Worm (Caenorhabditis elegans) whole organism, L4 larva: Measurements from ENCODE around the gene C39E9.8.

Experiments
- D1046.2 ChIP-seq: fragments of 200-800 bp; sonication (Bioruptor generic); IDR thresholded peaks from 2 replicates; pipeline ENCODE4 v1.3.6; 2022; ENCODE audit warnings: missing genetic modification characterization, missing compliant biosample characterization
- F44E2.7 ChIP-seq: fragments of 200-800 bp; sonication (Bioruptor generic); IDR thresholded peaks from 2 replicates; pipeline ENCODE4 v2.1.2; 2022; ENCODE audit warnings: missing genetic modification characterization, missing compliant biosample characterization
- F49E8.2 ChIP-seq: sonication (generic microtip); optimal IDR thresholded peaks from 2 replicates; lab custom pipeline; 2016; ENCODE audit warnings: missing compliant biosample characterization, mild to moderate bottlenecking, missing genetic modification characterization, borderline replicate concordance
- T26A8.4 ChIP-seq: fragments of 200-800 bp; sonication (Bioruptor generic); IDR thresholded peaks from 2 replicates; pipeline ENCODE4 v1.3.6; 2022; ENCODE audit warnings: missing genetic modification characterization, missing compliant biosample characterization
- Y75B8A.6 ChIP-seq: fragments of 200-800 bp; sonication (Bioruptor generic); IDR thresholded peaks from 2 replicates; pipeline ENCODE4 v1.3.6; 2022; ENCODE audit warnings: missing genetic modification reagents, missing genetic modification characterization, missing compliant biosample characterization
- ZK546.5 ChIP-seq, 2 experiments: sonication (generic microtip); optimal IDR thresholded peaks; 2 replicates each; lab custom pipeline; 2017; ENCODE audit warnings: missing biosample characterization in 2 of 2, missing genetic modification characterization in 2 of 2
- aha-1 ChIP-seq: fragments of 150-350 bp; peaks from one replicate; lab custom pipeline; 2014; ENCODE audit warnings: missing biosample characterization, missing genetic modification characterization
- ama-1 ChIP-seq: fragments of 150-350 bp; optimal IDR thresholded peaks from 2 replicates; lab custom pipeline; 2014; ENCODE audit warnings: inconsistent platforms, mixed read lengths
- arid-1 ChIP-seq: fragments of 200-800 bp; sonication (Bioruptor generic); conservative IDR thresholded peaks from 2 replicates; pipeline ENCODE4 v1.3.6; 2022; ENCODE audit warnings: missing genetic modification reagents, missing genetic modification characterization, missing compliant biosample characterization
- ceh-20 ChIP-seq: fragments of 200-800 bp; sonication (Bioruptor generic); IDR thresholded peaks from 2 replicates; pipeline ENCODE4 v1.3.6; 2022; ENCODE audit warnings: missing genetic modification reagents, missing genetic modification characterization, missing compliant biosample characterization
- ceh-44 ChIP-seq: fragments of 200-800 bp; sonication (Bioruptor generic); IDR thresholded peaks from 2 replicates; pipeline ENCODE4 v1.3.6; 2022; ENCODE audit warnings: missing genetic modification reagents, missing genetic modification characterization, missing compliant biosample characterization
- ceh-62 ChIP-seq: sonication (generic microtip); optimal IDR thresholded peaks from 2 replicates; lab custom pipeline; 2017; ENCODE audit warnings: missing biosample characterization, missing genetic modification characterization
- ces-1 ChIP-seq: fragments of 150-350 bp; sonication (generic microtip); optimal IDR thresholded peaks from 4 replicates; lab custom pipeline; 2014; ENCODE audit warnings: missing biosample characterization, missing genetic modification reagents, missing genetic modification characterization
- cey-2 ChIP-seq: sonication (generic microtip); optimal IDR thresholded peaks from 3 replicates; lab custom pipeline; 2017; ENCODE audit warnings: missing genetic modification characterization, mild to moderate bottlenecking, missing compliant biosample characterization, antibody characterized with exemption, borderline replicate concordance; ENCODE audit not compliant: insufficient read depth
- ctbp-1 ChIP-seq: fragments of 200-800 bp; sonication (Bioruptor generic); IDR thresholded peaks from 2 replicates; pipeline ENCODE4 v1.3.6; 2022; ENCODE audit warnings: missing genetic modification reagents, missing genetic modification characterization, missing compliant biosample characterization
- daf-16 ChIP-seq, 3 experiments: sonication (generic microtip); optimal IDR thresholded peaks; 2 replicates each; lab custom pipeline; 2016 to 2017; ENCODE audit warnings: missing genetic modification characterization in 3 of 3, missing genetic modification reagents in 3 of 3, mild to moderate bottlenecking in 2 of 3, missing compliant biosample characterization in 2 of 3, missing biosample characterization in 1 of 3, moderate library complexity in 1 of 3
- daf-19 ChIP-seq: fragments of 200-800 bp; sonication (Bioruptor generic); conservative IDR thresholded peaks from 2 replicates; pipeline ENCODE4 v1.3.6; 2022; ENCODE audit warnings: missing genetic modification characterization, missing compliant biosample characterization
- daf-8 ChIP-seq: fragments of 200-800 bp; sonication (Bioruptor generic); IDR thresholded peaks from 2 replicates; pipeline ENCODE4 v1.3.6; 2022; ENCODE audit warnings: missing genetic modification characterization, missing compliant biosample characterization
- dmd-6 ChIP-seq: fragments of 200-800 bp; sonication (Bioruptor generic); IDR thresholded peaks from 2 replicates; pipeline ENCODE4 v1.3.6; 2022; ENCODE audit warnings: missing genetic modification reagents, missing genetic modification characterization, missing compliant biosample characterization
- dmd-8 ChIP-seq: fragments of 200-800 bp; sonication (Bioruptor generic); IDR thresholded peaks from 2 replicates; pipeline ENCODE4 v1.3.6; 2022; ENCODE audit warnings: missing genetic modification characterization, missing compliant biosample characterization
- dmd-9 ChIP-seq: fragments of 200-800 bp; sonication (Bioruptor generic); IDR thresholded peaks from 2 replicates; pipeline ENCODE4 v1.3.6; 2022; ENCODE audit warnings: missing genetic modification reagents, missing genetic modification characterization, missing compliant biosample characterization
- dpl-1 ChIP-seq: fragments of 150-350 bp; optimal IDR thresholded peaks from 2 replicates; lab custom pipeline; 2014; ENCODE audit warnings: missing biosample characterization, missing genetic modification reagents, missing genetic modification characterization
- duxl-1 ChIP-seq: sonication (generic microtip); optimal IDR thresholded peaks from 2 replicates; lab custom pipeline; 2016; ENCODE audit warnings: mild to moderate bottlenecking, missing genetic modification characterization, moderate library complexity, missing compliant biosample characterization; ENCODE audit not compliant: poor library complexity
- egl-43 ChIP-seq: fragments of 200-800 bp; sonication (Bioruptor generic); IDR thresholded peaks from 2 replicates; pipeline ENCODE4 v1.3.6; 2022; ENCODE audit warnings: missing genetic modification reagents, missing genetic modification characterization, missing compliant biosample characterization
- fkh-10 ChIP-seq: fragments of 150-350 bp; optimal IDR thresholded peaks from 2 replicates; lab custom pipeline; 2014; ENCODE audit warnings: missing biosample characterization, missing genetic modification reagents, missing genetic modification characterization
- fos-1 ChIP-seq: fragments of 150-350 bp; optimal IDR thresholded peaks from 2 replicates; lab custom pipeline; 2014; ENCODE audit warnings: missing biosample characterization, missing genetic modification characterization
- jun-1 ChIP-seq: fragments of 150-350 bp; optimal IDR thresholded peaks from 2 replicates; lab custom pipeline; 2014; ENCODE audit warnings: missing biosample characterization, missing genetic modification reagents, missing genetic modification characterization
- lin-39 ChIP-seq: fragments of 150-350 bp; optimal IDR thresholded peaks from 2 replicates; lab custom pipeline; 2014; ENCODE audit warnings: missing biosample characterization, missing genetic modification reagents, missing genetic modification characterization
- mxl-2 ChIP-seq: fragments of 200-800 bp; sonication (Bioruptor generic); conservative IDR thresholded peaks from 2 replicates; pipeline ENCODE4 v1.3.6; 2022; ENCODE audit warnings: missing genetic modification reagents, missing genetic modification characterization, missing compliant biosample characterization
- mxl-3 ChIP-seq: fragments of 200-800 bp; sonication (Bioruptor generic); optimal IDR thresholded peaks from 2 replicates; lab custom pipeline; 2018; ENCODE audit warnings: mild to moderate bottlenecking, missing genetic modification characterization, missing compliant biosample characterization
- nhr-11 ChIP-seq: fragments of 150-350 bp; optimal IDR thresholded peaks from 2 replicates; lab custom pipeline; 2014; ENCODE audit warnings: missing biosample characterization, missing genetic modification characterization
- nhr-111 ChIP-seq: fragments of 200-800 bp; sonication (Bioruptor generic); optimal IDR thresholded peaks from 2 replicates; lab custom pipeline; 2018; ENCODE audit warnings: mild to moderate bottlenecking, missing genetic modification characterization, missing compliant biosample characterization
- nhr-28 ChIP-seq: fragments of 150-350 bp; optimal IDR thresholded peaks from 2 replicates; lab custom pipeline; 2014; ENCODE audit warnings: missing biosample characterization, missing genetic modification characterization
- nhr-48 ChIP-seq: sonication (generic microtip); optimal IDR thresholded peaks from 2 replicates; lab custom pipeline; 2016; ENCODE audit warnings: mild to moderate bottlenecking, missing genetic modification characterization, missing compliant biosample characterization
- pha-4 ChIP-seq, 2 experiments: fragments of 150-350 bp in 1 of 2; fragments of 200-800 bp in 1 of 2; sonication (Bioruptor generic) in 1 of 2; IDR thresholded peaks in 1 of 2; optimal IDR thresholded peaks in 1 of 2; 2 replicates each; pipeline versions ENCODE4 v1.3.6 to Lab custom; 2014 to 2022; ENCODE audit warnings: missing genetic modification characterization in 2 of 2, missing genetic modification reagents in 2 of 2, missing biosample characterization in 1 of 2, missing compliant biosample characterization in 1 of 2
- pqm-1 ChIP-seq: sonication (generic microtip); optimal IDR thresholded peaks from 2 replicates; lab custom pipeline; 2017; ENCODE audit warnings: missing biosample characterization, missing genetic modification characterization
- snpc-4 ChIP-seq: fragments of 150-350 bp; optimal IDR thresholded peaks from 2 replicates; lab custom pipeline; 2014; ENCODE audit warnings: missing biosample characterization, missing genetic modification characterization
- spr-3 ChIP-seq: fragments of 200-800 bp; sonication (Bioruptor generic); optimal IDR thresholded peaks from 2 replicates; lab custom pipeline; 2018; ENCODE audit warnings: mild to moderate bottlenecking, missing genetic modification characterization, missing compliant biosample characterization
- unc-130 ChIP-seq: sonication (generic microtip); optimal IDR thresholded peaks from 2 replicates; lab custom pipeline; 2016; ENCODE audit warnings: missing genetic modification reagents, missing genetic modification characterization, missing compliant biosample characterization
- unc-39 ChIP-seq: sonication (generic microtip); optimal IDR thresholded peaks from 2 replicates; lab custom pipeline; 2017; ENCODE audit warnings: missing biosample characterization, missing genetic modification characterization
- unc-62 ChIP-seq, 3 experiments: fragments of 150-350 bp in 1 of 3; sonication (generic microtip); optimal IDR thresholded peaks in 2 of 3; peaks in 1 of 3; 1 replicate in 1 of 3; 2 replicates in 2 of 3; lab custom pipeline; 2014 to 2017; ENCODE audit warnings: missing biosample characterization in 3 of 3, missing genetic modification characterization in 3 of 3, missing genetic modification reagents in 3 of 3, missing genotype in 1 of 3
- vab-7 ChIP-seq: fragments of 200-800 bp; sonication (Bioruptor generic); IDR thresholded peaks from 2 replicates; pipeline ENCODE4 v1.3.6; 2022; ENCODE audit warnings: missing genetic modification reagents, missing genetic modification characterization, missing compliant biosample characterization
- zfp-2 ChIP-seq: sonication (generic microtip); optimal IDR thresholded peaks from 2 replicates; lab custom pipeline; 2016; ENCODE audit warnings: mild to moderate bottlenecking, missing genetic modification characterization, missing compliant biosample characterization
- zfp-3 ChIP-seq: fragments of 200-800 bp; sonication (Bioruptor generic); conservative IDR thresholded peaks from 2 replicates; pipeline ENCODE4 v1.3.6; 2022; ENCODE audit warnings: missing genetic modification reagents, missing genetic modification characterization, missing compliant biosample characterization
- zip-2 ChIP-seq: fragments of 150-350 bp; optimal IDR thresholded peaks from 2 replicates; lab custom pipeline; 2014; ENCODE audit warnings: missing biosample characterization, missing genetic modification characterization

Gene C39E9.8

ce11 chrIV:13082106-13082505, 2.9 kb downstream of the C39E9.8 start:
- TF ChIP-seq egl-43 (GFP tag; lab: Robert Waterston, UW) (0 out of 2 replicates have a peak, but pooled peaks have one; percentile 40), ceh-62 (tag; lab: Kevin White, UChicago) (no peak), unc-62 (GFP tag; optimal IDR thresholded peaks at IDR 0.05 in 1 of 2; lab: Kevin White, UChicago) (peak in 1 of 2 experiments; percentile 98), unc-62 (tag; optimal IDR thresholded peaks at IDR 0.05; lab: Kevin White, UChicago) (no peak), ZK546.5 (tag; optimal IDR thresholded peaks at IDR 0.05; lab: Kevin White, UChicago) (no peak), unc-130 (no peak), lin-39 (tag; lab: Kevin White, UChicago) (no peak), arid-1 (GFP tag; lab: Robert Waterston, UW) (no peak), spr-3 (GFP tag; lab: Kevin White, UChicago) (no peak), ceh-20 (GFP tag; lab: Robert Waterston, UW) (0 out of 2 replicates have a peak, but pooled peaks have one; percentile 21), ama-1 (lab: Kevin White, UChicago) (peak; percentile 39), ces-1 (GFP tag; lab: Kevin White, UChicago) (no peak), D1046.2 (GFP tag; lab: Robert Waterston, UW) (0 out of 2 replicates have a peak, but pooled peaks have one; percentile 17), daf-16 (GFP tag; optimal IDR thresholded peaks at IDR 0.05; lab: Kevin White, UChicago) (no peak), daf-16 (tag; optimal IDR thresholded peaks at IDR 0.05; lab: Kevin White, UChicago) (no peak), daf-19 (GFP tag; lab: Robert Waterston, UW) (no peak), duxl-1 (tag; lab: Kevin White, UChicago) (no peak), ctbp-1 (GFP tag; lab: Robert Waterston, UW) (0 out of 2 replicates have a peak, but pooled peaks have one; percentile 31)

- TF ChIP-seq zfp-2 (tag; lab: Kevin White, UChicago) (no peak), dmd-9 (GFP tag; lab: Robert Waterston, UW) (0 out of 2 replicates have a peak, but pooled peaks have one; percentile 17), nhr-11 (tag; lab: Kevin White, UChicago) (no peak), F44E2.7 (GFP tag; lab: Robert Waterston, UW) (no peak), jun-1 (tag; lab: Kevin White, UChicago) (no peak), aha-1 (peak; percentile 85), ceh-20 (GFP tag; lab: Robert Waterston, UW) (peak; percentile 41; the same call in 1 of the 2 replicates), vab-7 (no peak), fkh-10 (GFP tag; lab: Kevin White, UChicago) (no peak), nhr-111 (GFP tag; lab: Kevin White, UChicago) (no peak), daf-16 (GFP tag; optimal IDR thresholded peaks at IDR 0.05; lab: Kevin White, UChicago) (no peak), daf-16 (tag; optimal IDR thresholded peaks at IDR 0.05; lab: Kevin White, UChicago) (no peak), ceh-44 (no peak), snpc-4 (tag; lab: Kevin White, UChicago) (no peak), F49E8.2 (no peak), unc-130 (no peak), Y75B8A.6 (GFP tag; lab: Robert Waterston, UW) (no peak), nhr-48 (peak; percentile 1), cey-2 (tag; lab: Kevin White, UChicago) (no peak), T26A8.4 (GFP tag; lab: Robert Waterston, UW) (no peak), zip-2 (tag; lab: Kevin White, UChicago) (no peak), zfp-3 (GFP tag; lab: Robert Waterston, UW) (peak; percentile 51; the same call in 1 of the 2 replicates), dpl-1 (GFP tag; lab: Kevin White, UChicago) (no peak), nhr-28 (tag; lab: Kevin White, UChicago) (no peak), dmd-8 (GFP tag; lab: Robert Waterston, UW) (no peak), fos-1 (tag; lab: Kevin White, UChicago) (no peak), daf-8 (no peak), mxl-3 (GFP tag; lab: Kevin White, UChicago) (no peak), unc-39 (no peak), pha-4 (GFP tag; IDR thresholded peaks at IDR 0.05; lab: Robert Waterston, UW) (no peak), pha-4 (tag; optimal IDR thresholded peaks at IDR 0.05; lab: Kevin White, UChicago) (no peak), mxl-2 (GFP tag; lab: Robert Waterston, UW) (no peak), pqm-1 (tag; lab: Kevin White, UChicago) (no peak), dmd-6 (GFP tag; lab: Robert Waterston, UW) (0 out of 2 replicates have a peak, but pooled peaks have one; percentile 18)
Measured at ce11 chrIV:13082836-13083763, 3.9 kb downstream of the C39E9.8 start.
